Fruit fly (Drosophila melanogaster) whole organism, embryonic: ENCODE data around the gene peb.
A peak's percentile ranks its signal among the peaks of the same experiment; 100 is the strongest.

ENCODE experiments used
- Abd-B ChIP-seq: fragments of 200-800 bp; sonication (Bioruptor generic); optimal IDR thresholded peaks from 2 replicates; lab custom pipeline; 2018; ENCODE audit warnings: missing biosample characterization, mild to moderate bottlenecking, missing genetic modification characterization, moderate library complexity
- Ada2b ChIP-seq: fragments of 200-800 bp; sonication (Bioruptor generic); IDR thresholded peaks from 2 replicates; pipeline ENCODE4 v1.3.6; 2022; ENCODE audit warnings: missing biosample characterization, missing genetic modification characterization
- Adf1 ChIP-seq: fragments of 200-800 bp; sonication (Bioruptor generic); IDR thresholded peaks from 2 replicates; pipeline ENCODE4 v1.3.6; 2022; ENCODE audit warnings: missing biosample characterization, missing genetic modification characterization
- Asciz ChIP-seq: fragments of 200-800 bp; sonication (Bioruptor generic); optimal IDR thresholded peaks from 2 replicates; lab custom pipeline; 2017; ENCODE audit warnings: missing biosample characterization, mild to moderate bottlenecking, missing genetic modification characterization, missing genetic modification reagents
- CG10654 ChIP-seq: fragments of 200-800 bp; sonication (Bioruptor generic); optimal IDR thresholded peaks from 2 replicates; lab custom pipeline; 2016; ENCODE audit warnings: missing biosample characterization, missing genetic modification characterization
- CG10979 ChIP-seq: fragments of 200-800 bp; sonication (Bioruptor generic); optimal IDR thresholded peaks from 2 replicates; lab custom pipeline; 2018; ENCODE audit warnings: missing biosample characterization, mild to moderate bottlenecking, missing genetic modification characterization, moderate library complexity
- CG12155 ChIP-seq: fragments of 200-800 bp; sonication (Bioruptor generic); optimal IDR thresholded peaks from 3 replicates; lab custom pipeline; 2016; ENCODE audit warnings: missing biosample characterization, missing genetic modification characterization
- CG1792 ChIP-seq: fragments of 200-800 bp; sonication (Bioruptor generic); optimal IDR thresholded peaks from 2 replicates; lab custom pipeline; 2016; ENCODE audit warnings: missing biosample characterization, missing genetic modification characterization
- CG18619 ChIP-seq: fragments of 200-800 bp; sonication (Bioruptor generic); optimal IDR thresholded peaks from 3 replicates; lab custom pipeline; 2017; ENCODE audit warnings: missing biosample characterization, mild to moderate bottlenecking, missing genetic modification characterization
- CG30020 ChIP-seq: fragments of 200-800 bp; optimal IDR thresholded peaks from 2 replicates; lab custom pipeline; 2019; ENCODE audit warnings: missing biosample characterization, mild to moderate bottlenecking, missing genetic modification characterization, moderate library complexity
- CG31441 ChIP-seq: fragments of 200-800 bp; sonication (Bioruptor generic); IDR thresholded peaks from 2 replicates; pipeline ENCODE4 v1.3.6; 2022; ENCODE audit warnings: missing biosample characterization, missing genetic modification characterization
- CG4328 ChIP-seq: fragments of 200-800 bp; sonication (Bioruptor generic); optimal IDR thresholded peaks from 3 replicates; lab custom pipeline; 2017; ENCODE audit warnings: missing biosample characterization, missing genetic modification reagents, missing genetic modification characterization
- CG4730 ChIP-seq: fragments of 200-800 bp; sonication (Bioruptor generic); IDR thresholded peaks from 2 replicates; pipeline ENCODE4 v1.3.6; 2022; ENCODE audit warnings: missing biosample characterization, missing genetic modification characterization
- CG6272 ChIP-seq: fragments of 200-800 bp; sonication (Bioruptor generic); IDR thresholded peaks from 2 replicates; pipeline ENCODE4 v1.3.6; 2022; ENCODE audit warnings: missing biosample characterization, missing genetic modification characterization
- CG6813 ChIP-seq: fragments of 200-800 bp; sonication (Bioruptor generic); optimal IDR thresholded peaks from 2 replicates; lab custom pipeline; 2017; ENCODE audit warnings: missing biosample characterization, missing genetic modification characterization, mild to moderate bottlenecking, moderate library complexity, missing genetic modification reagents
- CG8281 ChIP-seq: fragments of 200-800 bp; sonication (Bioruptor generic); optimal IDR thresholded peaks from 2 replicates; lab custom pipeline; 2018; ENCODE audit warnings: missing biosample characterization, mild to moderate bottlenecking, missing genetic modification characterization, moderate library complexity
- CG8478 ChIP-seq: fragments of >200 bp; optimal IDR thresholded peaks from 2 replicates; lab custom pipeline; 2018
- CG9727 ChIP-seq: fragments of 200-800 bp; sonication (Bioruptor generic); optimal IDR thresholded peaks from 3 replicates; lab custom pipeline; 2017; ENCODE audit warnings: missing biosample characterization, mild to moderate bottlenecking, missing genetic modification characterization
- CG9932 ChIP-seq: fragments of 200-800 bp; sonication (Bioruptor generic); IDR thresholded peaks from 2 replicates; pipeline ENCODE4 v1.3.6; 2022; ENCODE audit warnings: missing biosample characterization, missing genetic modification characterization
- D19B ChIP-seq: fragments of 200-800 bp; sonication (Bioruptor generic); optimal IDR thresholded peaks from 2 replicates; lab custom pipeline; 2017; ENCODE audit warnings: missing biosample characterization, mild to moderate bottlenecking, missing genetic modification characterization
- Doc3 ChIP-seq: fragments of 200-800 bp; sonication (Bioruptor generic); IDR thresholded peaks from 3 replicates; pipeline ENCODE4 v1.3.6; 2022; ENCODE audit warnings: missing biosample characterization, missing genetic modification characterization; ENCODE audit not compliant: partially characterized antibody
- GATAe ChIP-seq: fragments of 200-800 bp; sonication (Bioruptor generic); conservative IDR thresholded peaks from 2 replicates; pipeline ENCODE4 v1.3.6; 2022; ENCODE audit warnings: missing biosample characterization, missing genetic modification characterization
- HLH3B ChIP-seq: fragments of 200-800 bp; sonication (Bioruptor generic); IDR thresholded peaks from 2 replicates; pipeline ENCODE4 v1.3.6; 2022; ENCODE audit warnings: missing biosample characterization, missing genetic modification characterization
- MBD-R2 ChIP-seq: fragments of 200-800 bp; sonication (Bioruptor generic); IDR thresholded peaks from 2 replicates; pipeline ENCODE4 v1.3.6; 2022; ENCODE audit warnings: missing biosample characterization, missing genetic modification characterization
- Meics ChIP-seq: fragments of 200-800 bp; sonication (Bioruptor generic); optimal IDR thresholded peaks from 2 replicates; lab custom pipeline; 2017; ENCODE audit warnings: missing biosample characterization, mild to moderate bottlenecking, missing genetic modification characterization
- Nf-YA ChIP-seq: fragments of 200-800 bp; sonication (Bioruptor generic); IDR thresholded peaks from 2 replicates; pipeline ENCODE4 v1.3.6; 2022; ENCODE audit warnings: missing biosample characterization, missing genetic modification characterization
- Sry-δ ChIP-seq: fragments of 200-800 bp; sonication (Bioruptor generic); optimal IDR thresholded peaks from 2 replicates; lab custom pipeline; 2016; ENCODE audit warnings: missing biosample characterization, missing genetic modification characterization
- TFAM ChIP-seq: fragments of 200-800 bp; sonication (Bioruptor generic); optimal IDR thresholded peaks from 2 replicates; lab custom pipeline; 2017; ENCODE audit warnings: missing biosample characterization, missing genetic modification characterization, inconsistent platforms
- bab2 ChIP-seq: fragments of 200-800 bp; sonication (Bioruptor generic); optimal IDR thresholded peaks from 2 replicates; lab custom pipeline; 2016; ENCODE audit warnings: missing biosample characterization, missing genetic modification characterization
- crc ChIP-seq: fragments of 200-800 bp; sonication (Bioruptor generic); optimal IDR thresholded peaks from 2 replicates; lab custom pipeline; 2016; ENCODE audit warnings: missing biosample characterization, missing genetic modification characterization
- dmrt11E ChIP-seq: fragments of 200-800 bp; sonication (Bioruptor generic); optimal IDR thresholded peaks from 3 replicates; lab custom pipeline; 2018; ENCODE audit warnings: missing biosample characterization, mild to moderate bottlenecking, missing genetic modification characterization, moderate library complexity
- grau ChIP-seq: fragments of 200-800 bp; optimal IDR thresholded peaks from 3 replicates; lab custom pipeline; 2019; ENCODE audit warnings: missing biosample characterization, mild to moderate bottlenecking, missing genetic modification characterization, moderate library complexity
- gsb ChIP-seq: fragments of 200-800 bp; sonication (Bioruptor generic); IDR thresholded peaks from 2 replicates; pipeline ENCODE4 v1.3.6; 2022; ENCODE audit warnings: missing biosample characterization, missing genetic modification characterization
- hb ChIP-seq: fragments of 200-800 bp; sonication (Bioruptor generic); IDR thresholded peaks from 3 replicates; pipeline ENCODE4 v1.3.6; 2022; ENCODE audit warnings: missing biosample characterization, missing genetic modification characterization; ENCODE audit not compliant: partially characterized antibody
- hkb ChIP-seq, 2 experiments: fragments of 200-800 bp in 1 of 2; fragments of >200 bp in 1 of 2; sonication (Bioruptor generic) in 1 of 2; IDR thresholded peaks in 1 of 2; optimal IDR thresholded peaks in 1 of 2; 2 replicates each; pipeline versions ENCODE4 v1.3.6 to Lab custom; 2017 to 2022; ENCODE audit warnings: missing biosample characterization in 1 of 2, missing genetic modification characterization in 1 of 2
- klu ChIP-seq: fragments of 200-800 bp; sonication (Bioruptor generic); IDR thresholded peaks from 2 replicates; pipeline ENCODE4 v1.3.6; 2022; ENCODE audit warnings: missing biosample characterization, missing genetic modification characterization
- luna ChIP-seq: fragments of 200-800 bp; sonication (Bioruptor generic); optimal IDR thresholded peaks from 2 replicates; lab custom pipeline; 2016; ENCODE audit warnings: missing biosample characterization, missing genetic modification characterization
- mld ChIP-seq: fragments of 200-800 bp; sonication (Bioruptor generic); IDR thresholded peaks from 3 replicates; pipeline ENCODE4 v1.3.6; 2022; ENCODE audit warnings: missing biosample characterization, missing genetic modification characterization; ENCODE audit not compliant: partially characterized antibody
- nerfin-1 ChIP-seq: fragments of 200-800 bp; sonication (Bioruptor generic); optimal IDR thresholded peaks from 3 replicates; lab custom pipeline; 2019; ENCODE audit warnings: missing biosample characterization, mild to moderate bottlenecking, missing genetic modification characterization, moderate library complexity
- oc ChIP-seq: fragments of 200-800 bp; sonication (Bioruptor generic); optimal IDR thresholded peaks from 2 replicates; lab custom pipeline; 2018; ENCODE audit warnings: missing biosample characterization, mild to moderate bottlenecking, missing genetic modification characterization, moderate library complexity
- pfk ChIP-seq: fragments of 200-800 bp; sonication (Bioruptor generic); optimal IDR thresholded peaks from 2 replicates; lab custom pipeline; 2018; ENCODE audit warnings: missing biosample characterization, mild to moderate bottlenecking, missing genetic modification characterization, moderate library complexity
- psq ChIP-seq: fragments of 200-800 bp; sonication (Bioruptor generic); optimal IDR thresholded peaks from 2 replicates; lab custom pipeline; 2017; ENCODE audit warnings: missing biosample characterization, missing genetic modification characterization
- sens-2 ChIP-seq: fragments of 200-800 bp; sonication (Bioruptor generic); IDR thresholded peaks from 2 replicates; pipeline ENCODE4 v1.3.6; 2022; ENCODE audit warnings: missing biosample characterization, missing genetic modification characterization
- slbo ChIP-seq: fragments of 200-800 bp; sonication (Bioruptor generic); IDR thresholded peaks from 2 replicates; pipeline ENCODE4 v1.3.6; 2022; ENCODE audit warnings: missing biosample characterization, missing genetic modification characterization
- slou ChIP-seq: fragments of 200-800 bp; sonication (Bioruptor generic); optimal IDR thresholded peaks from 3 replicates; lab custom pipeline; 2016; ENCODE audit warnings: missing biosample characterization, missing genetic modification characterization
- slp2 ChIP-seq: fragments of 200-800 bp; sonication (Bioruptor generic); optimal IDR thresholded peaks from 2 replicates; lab custom pipeline; 2016; ENCODE audit warnings: missing biosample characterization, missing genetic modification characterization
- ssp ChIP-seq: fragments of 200-800 bp; sonication (Bioruptor generic); IDR thresholded peaks from 2 replicates; pipeline ENCODE4 v1.3.6; 2022; ENCODE audit warnings: missing biosample characterization, missing genetic modification characterization
- tap ChIP-seq: fragments of 200-800 bp; optimal IDR thresholded peaks from 3 replicates; lab custom pipeline; 2019; ENCODE audit warnings: missing biosample characterization, mild to moderate bottlenecking, missing genetic modification characterization, moderate library complexity
- tx ChIP-seq: fragments of 200-800 bp; sonication (Bioruptor generic); optimal IDR thresholded peaks from 2 replicates; lab custom pipeline; 2016; ENCODE audit warnings: missing biosample characterization, missing genetic modification characterization
- zf30C ChIP-seq: fragments of 200-800 bp; sonication (Bioruptor generic); optimal IDR thresholded peaks from 3 replicates; lab custom pipeline; 2018; ENCODE audit warnings: missing biosample characterization, mild to moderate bottlenecking, missing genetic modification characterization

peb gene

DNA sequence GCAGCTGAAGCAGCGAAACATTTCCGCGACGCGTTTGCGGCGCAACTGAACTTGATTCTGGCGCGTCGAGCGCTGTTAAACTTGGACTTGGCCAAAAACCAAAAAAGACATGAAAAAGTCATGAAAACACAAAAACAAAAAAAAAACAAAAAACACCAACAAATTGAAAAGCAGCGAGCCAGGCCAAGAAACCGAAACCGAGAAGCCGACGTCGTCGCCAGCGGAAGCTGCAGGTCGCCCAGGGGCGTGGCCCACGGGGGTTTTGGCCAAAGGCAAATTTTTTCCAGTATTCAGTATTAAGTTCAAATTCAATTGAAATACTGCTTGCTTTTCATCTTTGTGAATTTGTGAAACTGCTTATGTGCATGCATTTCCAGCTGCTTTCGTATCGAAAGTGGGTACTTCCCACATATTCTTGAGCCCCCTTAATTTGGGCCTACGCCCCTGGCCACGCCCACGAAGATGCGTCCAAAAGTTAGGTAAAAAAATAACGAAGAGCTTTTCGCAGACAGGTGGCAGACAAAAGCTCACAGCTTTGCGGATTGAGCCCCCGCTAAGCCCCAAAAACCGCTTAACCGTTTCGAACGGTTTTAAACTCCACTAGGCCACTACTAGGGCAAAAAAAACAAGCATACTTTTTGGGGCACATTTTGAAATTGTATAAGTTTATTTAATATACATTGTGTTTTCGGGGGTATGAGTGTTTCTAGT, 49.4 kb downstream of the peb start, which contains the start of gene CG3009 (continued):
- peak; percentile 88 for TF ChIP-seq CG8281 (tag; lab: Kevin White, UChicago)
- TF ChIP-seq pfk (GFP tag; lab: Kevin White, UChicago), result peak; percentile 61
- TF ChIP-seq TFAM (GFP tag; lab: Kevin White, UChicago), result peak; percentile 73
- peak; percentile 96 for TF ChIP-seq gsb (GFP tag; lab: Robert Waterston, UW)
- TF ChIP-seq CG9932, result peak; percentile 99
- TF ChIP-seq dmrt11E (tag; lab: Kevin White, UChicago), result peak; percentile 64
- peak; percentile 97 for TF ChIP-seq HLH3B
- TF ChIP-seq Adf1, result peak; percentile 94
- TF ChIP-seq slp2, result peak; percentile 96
- TF ChIP-seq nerfin-1, result peak; percentile 94
- peak; percentile 96 for TF ChIP-seq CG31441
- TF ChIP-seq tx, result peak; percentile 98
- no peak for TF ChIP-seq Doc3 (GFP tag; lab: Robert Waterston, UW)
- peak; percentile 96 for TF ChIP-seq grau (tag; lab: Kevin White, UChicago)
- peak; percentile 95 for TF ChIP-seq tap
- peak; percentile 93 for TF ChIP-seq CG10979
- TF ChIP-seq slbo (GFP tag; lab: Robert Waterston, UW), result peak; percentile 99
- TF ChIP-seq CG8478 (lab: Kevin White, UChicago), result no peak
- TF ChIP-seq sens-2, result peak; percentile 92
- peak; percentile 96 for TF ChIP-seq CG12155 (GFP tag; lab: Kevin White, UChicago)
- TF ChIP-seq hb (GFP tag; lab: Robert Waterston, UW), result no peak
- peak; percentile 95 for TF ChIP-seq oc (tag; lab: Kevin White, UChicago)
- TF ChIP-seq CG18619, result peak; percentile 98
- peak; percentile 94 for TF ChIP-seq Asciz (GFP tag; lab: Kevin White, UChicago)
- peak; percentile 87 for TF ChIP-seq psq
- peak; percentile 98 for TF ChIP-seq Meics (GFP tag; lab: Kevin White, UChicago)
- peak; percentile 95 for TF ChIP-seq Abd-B
- TF ChIP-seq CG4730 (GFP tag; lab: Robert Waterston, UW), result peak; percentile 95
- TF ChIP-seq crc, result peak; percentile 96
- TF ChIP-seq CG10654, result peak; percentile 96
- peak; percentile 95 for TF ChIP-seq luna (GFP tag; lab: Kevin White, UChicago)
- TF ChIP-seq GATAe (GFP tag; lab: Robert Waterston, UW), result peak; percentile 92
- TF ChIP-seq bab2, result peak; percentile 97
- TF ChIP-seq CG9727, result peak; percentile 95
- peak; percentile 16 for TF ChIP-seq zf30C (GFP tag; lab: Kevin White, UChicago)
- TF ChIP-seq CG30020 (tag; lab: Kevin White, UChicago), result peak; percentile 72
- peak; percentile 94 for TF ChIP-seq slou (GFP tag; lab: Kevin White, UChicago)
- TF ChIP-seq ssp (GFP tag; lab: Robert Waterston, UW), result peak; percentile 90
- TF ChIP-seq CG6813 (GFP tag; lab: Kevin White, UChicago), result peak; percentile 97
- peak; percentile 98 for TF ChIP-seq klu (GFP tag; lab: Robert Waterston, UW)
- TF ChIP-seq Nf-YA (GFP tag; lab: Robert Waterston, UW), result peak; percentile 95
- peak; percentile 98 for TF ChIP-seq Ada2b
- TF ChIP-seq CG4328, result peak; percentile 98
- TF ChIP-seq D19B (GFP tag; lab: Kevin White, UChicago), result peak; percentile 93
- peak; percentile 94 for TF ChIP-seq MBD-R2 (GFP tag; lab: Robert Waterston, UW)
- TF ChIP-seq CG1792, result peak; percentile 96
- TF ChIP-seq hkb (optimal IDR thresholded peaks at IDR 0.05; lab: Kevin White, UChicago), result peak; percentile 38
- peak; percentile 99 for TF ChIP-seq hkb (GFP tag; IDR thresholded peaks at IDR 0.05; lab: Robert Waterston, UW)
- peak; percentile 72 for TF ChIP-seq Sry-δ (GFP tag; lab: Kevin White, UChicago)
- peak; percentile 96 for TF ChIP-seq CG6272 (GFP tag; lab: Robert Waterston, UW)
- no peak for TF ChIP-seq mld (GFP tag; lab: Robert Waterston, UW)
